Worm (Caenorhabditis elegans) whole organism, L4/young adult: ENCODE results near the gene mip-2.
A peak's percentile ranks its signal among the peaks of the same experiment; 100 is the strongest.

Experiments
- W03F9.2 ChIP-seq: fragments of 150-350 bp; optimal IDR thresholded peaks from 2 replicates; lab custom pipeline; 2014; ENCODE audit warnings: missing biosample characterization, missing genetic modification characterization
- dao-5 ChIP-seq: sonication (generic microtip); optimal IDR thresholded peaks from 2 replicates; lab custom pipeline; 2016; ENCODE audit warnings: missing genotype, missing genetic modification characterization, moderate library complexity, missing compliant biosample characterization
- him-1 ChIP-seq: sonication (generic microtip); optimal IDR thresholded peaks from 2 replicates; lab custom pipeline; 2016; ENCODE audit warnings: missing genotype, missing genetic modification reagents, missing genetic modification characterization, missing compliant biosample characterization

mip-2 gene

DNA sequence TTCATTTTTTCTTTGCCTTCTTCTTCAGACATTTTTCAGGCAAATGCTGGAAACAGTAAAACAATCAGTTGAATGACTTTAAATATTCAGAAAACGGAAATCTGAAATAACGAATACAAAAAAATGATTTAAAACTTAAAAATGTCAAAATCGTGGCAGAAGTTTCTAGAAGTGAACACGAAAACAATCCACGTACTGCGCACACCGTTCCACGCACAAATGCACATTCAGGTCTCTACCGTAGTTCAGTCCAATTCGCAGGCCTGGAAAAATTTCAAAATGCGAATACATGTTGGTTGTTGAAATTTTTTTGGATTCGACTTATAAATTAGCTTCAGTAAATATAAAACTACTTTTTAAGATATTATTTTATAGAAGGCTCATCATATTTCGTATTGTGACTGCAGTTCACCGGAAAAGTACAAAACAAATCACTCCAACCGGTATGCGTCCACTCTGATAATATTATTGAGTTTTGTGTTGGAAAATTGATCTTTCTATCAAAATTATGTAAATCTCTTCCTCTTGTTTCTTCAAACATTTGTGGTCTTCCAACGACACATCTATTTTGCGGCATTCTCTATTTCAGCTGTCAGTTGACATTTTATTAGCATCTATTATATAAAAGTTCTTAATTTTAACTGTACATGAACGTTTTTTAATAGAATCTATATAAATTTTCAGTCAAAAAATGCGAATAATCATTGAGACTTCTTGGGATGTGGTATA, at the start of gene mip-2, which contains the start of gene F58G11.4:
TSS of gene mip-2 (minus strand) at position 48 of the 729 bp plus-strand sequence.
TSS of gene F58G11.4 (plus strand) at position 679 of the 729 bp plus-strand sequence.
- no peak for TF ChIP-seq him-1 (tag; lab: Kevin White, UChicago)
- no peak for TF ChIP-seq W03F9.2 (tag; lab: Kevin White, UChicago)
- no peak for TF ChIP-seq dao-5 (tag; lab: Kevin White, UChicago)

DNA sequence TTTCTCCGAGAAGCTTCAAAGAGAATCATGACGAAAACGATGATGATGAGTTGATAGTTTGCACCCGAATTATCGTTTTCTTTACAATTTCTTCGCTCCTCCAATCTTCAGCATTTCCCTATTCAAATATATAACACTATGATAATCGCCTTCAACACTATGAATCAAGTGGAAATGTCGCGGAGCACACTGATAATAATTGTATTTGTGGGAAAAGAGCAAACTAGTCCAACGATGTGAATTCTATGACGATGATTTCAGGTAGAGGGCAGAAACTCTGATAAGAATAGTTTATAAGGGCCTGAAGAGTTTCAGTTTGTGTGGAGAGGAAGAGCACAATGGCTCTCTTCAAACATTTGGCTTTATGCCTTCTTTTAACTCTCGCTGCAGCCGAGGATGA, 44.8 kb upstream of the mip-2 start, which contains the start of gene T01D3.6:
TSS of gene T01D3.6 (plus strand) at position 294 of the 400 bp plus-strand sequence.
- TF ChIP-seq dao-5 (tag; lab: Kevin White, UChicago) (no peak), W03F9.2 (tag; lab: Kevin White, UChicago) (no peak)

DNA sequence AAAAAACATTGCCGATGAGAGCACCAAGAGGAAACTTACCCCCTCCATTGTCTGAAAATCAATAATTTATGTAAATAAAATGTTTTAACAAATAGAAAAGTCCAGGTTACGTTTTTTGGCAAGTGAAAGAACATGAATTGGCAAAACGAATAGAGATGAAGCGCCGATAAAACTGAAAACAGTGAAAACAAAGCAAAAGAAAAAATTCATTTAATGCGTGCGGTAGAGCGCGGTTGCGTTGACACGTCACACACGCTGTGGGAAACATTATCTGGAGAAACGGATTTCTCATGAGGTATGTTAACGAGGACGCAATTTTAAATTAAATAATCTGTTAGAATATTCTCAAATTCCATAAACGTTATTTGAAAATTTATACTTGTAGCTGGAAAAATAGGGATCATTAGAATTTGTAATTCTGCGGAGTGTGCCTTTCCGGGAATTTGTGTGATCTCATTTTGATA, 43.5 kb upstream of the mip-2 start, which contains the start of gene zipt-9:
TSS of gene zipt-9 (minus strand) at position 51 of the 464 bp plus-strand sequence.
- no peak for TF ChIP-seq dao-5 (tag; lab: Kevin White, UChicago)
- peak; percentile 30 for TF ChIP-seq him-1 (tag; lab: Kevin White, UChicago)

DNA sequence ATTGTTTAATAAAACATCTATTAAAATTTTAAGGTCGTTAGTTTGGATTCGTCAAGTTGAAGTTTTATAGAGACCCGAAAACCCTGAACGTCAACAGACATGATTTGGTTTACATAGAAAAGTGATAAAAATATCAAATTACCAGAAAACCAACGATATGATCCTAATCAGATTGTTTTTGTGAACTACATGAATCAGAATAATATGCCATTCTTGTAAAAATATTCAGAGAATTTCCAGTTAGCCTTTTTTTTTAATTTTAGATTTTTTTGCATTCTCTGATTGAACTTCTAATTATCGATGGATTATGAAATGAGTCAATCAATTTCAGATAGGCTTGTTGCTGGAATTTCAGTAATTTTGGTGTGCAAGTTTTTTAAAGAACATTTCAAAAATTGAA, 39.3 kb upstream of the mip-2 start, which contains the start of gene srx-96:
TSS of gene srx-96 (plus strand) at position 301 of the 400 bp plus-strand sequence.
- TF ChIP-seq dao-5 (tag; lab: Kevin White, UChicago) = no peak
- TF ChIP-seq W03F9.2 (tag; lab: Kevin White, UChicago) = no peak
- TF ChIP-seq him-1 (tag; lab: Kevin White, UChicago) = no peak

DNA sequence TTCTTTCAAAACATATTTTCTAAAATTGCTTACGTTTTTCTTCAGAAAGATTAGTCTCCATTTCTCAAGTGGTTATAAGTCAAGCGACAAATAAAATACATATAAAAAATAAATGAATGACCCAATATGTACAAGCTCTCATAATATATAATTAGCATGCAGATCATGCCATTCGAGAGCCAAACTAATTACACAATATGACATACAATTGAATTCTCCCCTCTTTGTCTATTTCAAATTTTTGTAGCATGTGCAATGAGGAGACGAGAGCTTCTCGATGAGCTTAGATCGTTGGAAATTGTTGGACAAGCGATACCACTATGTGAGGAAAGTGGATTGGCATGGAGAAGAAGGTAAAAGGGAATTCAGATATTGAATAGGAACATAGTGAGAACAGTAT, 35.5 kb upstream of the mip-2 start, which contains the start of gene hlh-34:
TSS of gene hlh-34 (minus strand) at position 101 of the 400 bp plus-strand sequence.
- no peak for TF ChIP-seq dao-5 (tag; lab: Kevin White, UChicago)
- TF ChIP-seq him-1 (tag; lab: Kevin White, UChicago) = no peak
- no peak for TF ChIP-seq W03F9.2 (tag; lab: Kevin White, UChicago)

DNA sequence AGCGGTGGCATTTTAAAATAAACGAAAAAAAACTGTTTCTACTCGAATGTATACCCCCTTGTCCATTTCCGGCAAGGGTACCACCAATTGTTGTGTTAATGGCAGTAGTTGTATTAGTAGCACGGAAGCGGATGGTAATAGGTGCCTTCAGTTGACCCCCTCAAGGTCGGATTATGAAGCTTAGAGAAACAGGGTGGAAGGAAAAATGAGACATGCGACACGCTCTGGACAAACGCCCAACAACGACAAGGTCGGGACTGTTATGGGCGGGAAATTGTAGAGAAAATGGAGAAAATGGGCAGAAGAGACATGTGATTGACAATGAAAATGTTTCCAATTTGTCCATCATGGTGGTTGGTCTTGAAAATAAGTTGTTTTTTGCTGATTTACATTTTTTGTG, 32.2 kb upstream of the mip-2 start, which contains the start of gene T01D3.3:
TSS of gene T01D3.3 (plus strand) at position 312 of the 400 bp plus-strand sequence.
- TF ChIP-seq him-1 (tag; lab: Kevin White, UChicago) (no peak), dao-5 (tag; lab: Kevin White, UChicago) (no peak), W03F9.2 (tag; lab: Kevin White, UChicago) (no peak)

DNA sequence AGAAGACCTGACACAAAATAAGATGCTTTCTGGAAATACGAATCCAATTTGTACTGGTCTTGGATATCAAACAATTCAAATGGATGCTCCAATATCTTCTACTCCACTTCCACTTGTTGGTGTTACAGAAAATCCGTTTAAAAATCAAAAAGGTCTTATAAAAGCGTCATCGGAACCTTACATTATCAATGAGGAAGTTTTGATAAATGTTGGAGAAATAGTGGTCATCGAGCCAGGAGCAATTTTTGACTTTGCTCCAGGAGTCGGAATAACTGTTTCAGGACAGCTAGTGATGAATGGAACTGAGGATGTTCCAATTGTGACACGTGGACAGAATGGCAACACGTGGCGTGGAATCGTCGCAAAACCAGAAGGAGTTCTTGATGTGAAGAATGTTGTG, 22.3 kb upstream of the mip-2 start:
- no peak for TF ChIP-seq W03F9.2 (tag; lab: Kevin White, UChicago)
- TF ChIP-seq him-1 (tag; lab: Kevin White, UChicago) = no peak
- TF ChIP-seq dao-5 (tag; lab: Kevin White, UChicago) = no peak

DNA sequence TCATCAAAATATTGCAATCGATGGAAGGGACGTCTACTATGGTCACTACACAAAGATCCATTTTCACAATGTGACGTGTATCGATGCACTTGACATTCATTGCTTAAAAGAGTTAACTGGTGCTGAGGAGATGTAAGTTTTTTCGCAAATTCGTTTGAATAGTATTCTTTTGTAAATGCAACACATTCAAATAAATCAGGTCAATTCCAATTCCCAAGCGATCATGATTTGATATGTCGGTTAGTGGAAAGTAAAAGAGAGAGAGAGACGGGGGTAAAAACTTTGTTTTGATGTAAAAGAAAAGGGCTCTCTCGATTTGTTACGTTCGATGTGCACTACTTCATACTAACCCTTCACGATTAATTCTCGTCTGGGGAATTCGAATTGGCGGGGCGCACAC, 18.5 kb upstream of the mip-2 start:
- TF ChIP-seq W03F9.2 (tag; lab: Kevin White, UChicago) (no peak), dao-5 (tag; lab: Kevin White, UChicago) (no peak), him-1 (tag; lab: Kevin White, UChicago) (no peak)

DNA sequence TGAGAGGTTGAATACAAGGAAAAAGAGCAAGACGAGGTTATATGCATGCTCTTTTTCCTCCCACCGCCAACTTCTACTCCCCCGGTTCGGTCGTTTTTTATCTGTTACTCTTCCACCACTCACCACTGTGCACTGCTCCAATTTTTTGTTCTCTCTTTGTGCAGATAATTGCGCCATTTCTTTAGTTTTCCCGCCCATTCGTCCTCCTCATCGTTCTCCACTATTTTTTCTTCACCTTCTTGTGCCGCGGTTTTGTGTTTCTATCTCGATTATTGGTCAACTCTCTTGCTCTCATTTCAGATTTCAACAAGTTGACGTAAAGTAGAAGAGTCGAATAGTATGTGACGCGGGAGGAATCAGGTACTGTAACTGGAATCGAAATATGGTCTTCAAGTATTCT, 17.8 kb upstream of the mip-2 start, which contains the start of gene T01D3.1:
TSS of gene T01D3.1 (plus strand) at position 301 of the 400 bp plus-strand sequence.
- no peak for TF ChIP-seq W03F9.2 (tag; lab: Kevin White, UChicago)
- TF ChIP-seq dao-5 (tag; lab: Kevin White, UChicago) = no peak
- TF ChIP-seq him-1 (tag; lab: Kevin White, UChicago) = no peak

DNA sequence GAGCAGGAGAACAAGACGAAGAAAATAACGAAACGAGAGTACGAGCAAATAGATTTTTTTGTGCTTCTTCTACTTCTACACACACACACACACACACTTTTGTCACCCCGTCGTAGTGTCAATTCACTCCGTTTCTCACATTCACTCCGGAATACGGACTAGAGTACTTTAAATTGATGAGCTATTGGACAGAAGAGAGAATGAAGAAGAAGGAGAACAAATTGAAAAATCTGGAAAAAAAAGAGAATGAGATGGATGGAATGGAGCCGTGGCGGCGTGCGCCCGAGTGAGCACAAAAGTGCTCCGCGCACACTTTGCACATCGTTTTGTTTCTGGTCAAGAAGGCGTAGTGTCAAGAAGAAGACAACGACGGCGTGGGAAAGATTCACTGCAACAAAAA, 15.7 kb upstream of the mip-2 start:
- no peak for TF ChIP-seq him-1 (tag; lab: Kevin White, UChicago)
- TF ChIP-seq dao-5 (tag; lab: Kevin White, UChicago) = no peak
- no peak for TF ChIP-seq W03F9.2 (tag; lab: Kevin White, UChicago)

DNA sequence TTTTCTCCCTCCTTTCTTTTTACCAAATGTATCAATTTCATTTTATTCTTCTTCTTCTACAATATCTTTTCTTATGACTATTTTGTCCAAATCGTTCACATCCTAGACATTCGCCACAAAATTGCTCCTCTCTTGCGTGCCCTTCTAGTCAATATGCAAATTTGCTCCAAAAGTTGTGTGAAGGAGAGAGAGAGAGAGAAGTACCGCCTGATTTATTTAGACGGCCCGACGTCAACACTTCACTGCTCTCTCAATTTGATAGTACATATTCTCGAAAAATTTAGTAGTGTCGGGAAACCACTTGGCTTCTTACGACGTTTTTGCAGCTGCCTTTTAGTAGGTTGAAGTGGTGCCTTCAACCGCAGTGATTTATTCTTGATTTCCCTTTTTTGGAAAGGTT, 14.8 kb upstream of the mip-2 start:
- no peak for TF ChIP-seq dao-5 (tag; lab: Kevin White, UChicago)
- no peak for TF ChIP-seq W03F9.2 (tag; lab: Kevin White, UChicago)
- no peak for TF ChIP-seq him-1 (tag; lab: Kevin White, UChicago)

DNA sequence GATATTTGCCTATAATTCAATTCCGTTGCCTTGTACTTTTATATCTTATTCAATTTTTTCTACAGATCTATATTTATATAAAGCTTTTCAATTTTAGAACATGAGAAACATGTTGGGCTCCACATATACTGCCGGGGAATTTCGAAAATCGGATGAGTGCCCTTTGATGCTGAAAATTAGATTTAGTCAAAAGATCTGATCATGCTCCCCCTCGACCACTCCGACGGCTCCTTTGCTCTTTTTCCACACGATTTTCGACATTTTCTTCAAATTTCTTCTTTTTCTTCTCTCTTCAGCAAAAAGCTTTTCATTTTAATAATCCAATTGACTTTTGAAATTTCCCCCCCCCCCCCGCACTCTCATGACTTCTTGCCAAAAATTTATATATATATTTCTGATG, 9.7 kb upstream of the mip-2 start:
- no peak for TF ChIP-seq him-1 (tag; lab: Kevin White, UChicago)
- no peak for TF ChIP-seq dao-5 (tag; lab: Kevin White, UChicago)
- TF ChIP-seq W03F9.2 (tag; lab: Kevin White, UChicago) = no peak

DNA sequence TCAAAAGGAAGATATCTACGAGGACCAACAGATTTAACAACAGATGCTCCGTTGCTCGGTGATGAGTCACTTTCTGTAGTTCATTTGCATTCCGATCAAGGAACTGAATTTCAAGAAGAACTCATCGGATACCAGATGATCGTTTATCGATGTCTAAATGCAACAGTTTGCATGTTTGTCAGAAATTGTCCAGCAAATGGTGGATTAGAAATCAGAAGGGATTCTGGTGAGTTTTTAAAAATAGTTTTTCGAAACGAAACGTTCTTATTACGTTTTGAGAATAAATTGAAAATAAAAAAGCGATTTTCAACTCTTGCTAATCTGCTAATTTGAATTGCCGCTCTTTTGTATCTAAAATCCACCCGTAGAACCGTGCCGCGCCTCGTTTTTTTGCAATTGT, 8.1 kb upstream of the mip-2 start:
- TF ChIP-seq W03F9.2 (tag; lab: Kevin White, UChicago) (no peak), dao-5 (tag; lab: Kevin White, UChicago) (no peak), him-1 (tag; lab: Kevin White, UChicago) (no peak)
